Worm (Caenorhabditis elegans) whole organism, L1 larva: Measurements from ENCODE around the gene nhr-118.
A peak's percentile ranks its signal among the peaks of the same experiment; 100 is the strongest.

Experiments
- F16B12.6 ChIP-seq: fragments of 150-350 bp; optimal IDR thresholded peaks from 2 replicates; lab custom pipeline; 2014; ENCODE audit warnings: missing biosample characterization, missing genetic modification characterization
- blmp-1 ChIP-seq: fragments of 150-350 bp; optimal IDR thresholded peaks from 2 replicates; lab custom pipeline; 2014; ENCODE audit warnings: missing biosample characterization, missing genetic modification characterization
- ceh-8 ChIP-seq: fragments of 200-800 bp; sonication (Bioruptor generic); optimal IDR thresholded peaks from 2 replicates; lab custom pipeline; 2018; ENCODE audit warnings: mild to moderate bottlenecking, missing genetic modification characterization, moderate library complexity, missing compliant biosample characterization
- ces-1 ChIP-seq: fragments of 150-350 bp; optimal IDR thresholded peaks from 2 replicates; lab custom pipeline; 2014; ENCODE audit warnings: missing biosample characterization, missing genetic modification reagents, missing genetic modification characterization
- dpl-1 ChIP-seq, 3 experiments: fragments of 150-350 bp in 2 of 3; sonication (generic microtip) in 1 of 3; optimal IDR thresholded peaks; 2 replicates each; lab custom pipeline; 2014 to 2017; ENCODE audit warnings: missing biosample characterization in 3 of 3, missing genetic modification characterization in 3 of 3, missing genetic modification reagents in 3 of 3
- efl-1 ChIP-seq, 4 experiments: fragments of 150-350 bp; optimal IDR thresholded peaks in 3 of 4; peaks in 1 of 4; 1 replicate in 1 of 4; 2 replicates in 3 of 4; lab custom pipeline; 2014; ENCODE audit warnings: missing biosample characterization in 2 of 4, missing genetic modification characterization in 2 of 4, missing genetic modification reagents in 2 of 4
- egl-13 ChIP-seq: sonication (generic microtip); optimal IDR thresholded peaks from 2 replicates; lab custom pipeline; 2016; ENCODE audit warnings: missing genotype, missing genetic modification reagents, missing genetic modification characterization, missing compliant biosample characterization
- elt-2 ChIP-seq: sonication (generic microtip); optimal IDR thresholded peaks from 2 replicates; lab custom pipeline; 2016; ENCODE audit warnings: missing genetic modification characterization, mild to moderate bottlenecking, inconsistent platforms, missing compliant biosample characterization, missing genetic modification reagents
- fos-1 ChIP-seq: fragments of 150-350 bp; optimal IDR thresholded peaks from 2 replicates; lab custom pipeline; 2014; ENCODE audit warnings: missing biosample characterization, missing genetic modification characterization
- grh-1 ChIP-seq: fragments of 200-800 bp; sonication (Bioruptor generic); IDR thresholded peaks from 2 replicates; pipeline ENCODE4 v1.3.6; 2022; ENCODE audit warnings: missing genetic modification reagents, missing genetic modification characterization, missing compliant biosample characterization
- hlh-17 ChIP-seq: fragments of 200-800 bp; sonication (Bioruptor generic); optimal IDR thresholded peaks from 2 replicates; lab custom pipeline; 2018; ENCODE audit warnings: missing genetic modification characterization, mild to moderate bottlenecking, missing compliant biosample characterization, moderate library complexity, borderline replicate concordance
- hlh-4 ChIP-seq: sonication (generic microtip); optimal IDR thresholded peaks from 2 replicates; lab custom pipeline; 2016; ENCODE audit warnings: mild to moderate bottlenecking, missing genetic modification characterization, missing compliant biosample characterization
- hpl-2 ChIP-seq: fragments of 150-350 bp; optimal IDR thresholded peaks from 2 replicates; lab custom pipeline; 2014; ENCODE audit warnings: missing biosample characterization, missing genetic modification reagents, missing genetic modification characterization
- lin-14 ChIP-seq: fragments of 200-800 bp; sonication (Bioruptor generic); optimal IDR thresholded peaks from 2 replicates; lab custom pipeline; 2018; ENCODE audit warnings: mild to moderate bottlenecking, missing genetic modification characterization, moderate library complexity, missing compliant biosample characterization
- lin-15B ChIP-seq: fragments of 150-350 bp; sonication (generic microtip); optimal IDR thresholded peaks from 3 replicates; lab custom pipeline; 2014; ENCODE audit warnings: missing biosample characterization, missing genetic modification characterization
- lin-35 ChIP-seq, 2 experiments: fragments of 150-350 bp; optimal IDR thresholded peaks; 2 replicates each; lab custom pipeline; 2014; ENCODE audit warnings: missing biosample characterization in 2 of 2, missing genetic modification characterization in 2 of 2, missing genetic modification reagents in 2 of 2
- lir-3 ChIP-seq: sonication (generic microtip); optimal IDR thresholded peaks from 2 replicates; lab custom pipeline; 2016; ENCODE audit warnings: mild to moderate bottlenecking, missing genetic modification characterization, moderate library complexity, missing compliant biosample characterization; ENCODE audit not compliant: poor library complexity
- mdl-1 ChIP-seq, 2 experiments: fragments of 150-350 bp; optimal IDR thresholded peaks; 2 replicates each; lab custom pipeline; 2014 to 2017; ENCODE audit warnings: missing biosample characterization in 2 of 2, missing genetic modification characterization in 2 of 2, inconsistent platforms in 1 of 2
- nhr-11 ChIP-seq: fragments of 150-350 bp; optimal IDR thresholded peaks from 2 replicates; lab custom pipeline; 2014; ENCODE audit warnings: missing biosample characterization, missing genetic modification characterization
- nhr-12 ChIP-seq: sonication (generic microtip); optimal IDR thresholded peaks from 2 replicates; lab custom pipeline; 2017; ENCODE audit warnings: missing biosample characterization, missing genetic modification characterization
- nhr-19 ChIP-seq: fragments of 200-800 bp; sonication (Bioruptor generic); conservative IDR thresholded peaks from 2 replicates; pipeline ENCODE4 v1.3.6; 2022; ENCODE audit warnings: missing genetic modification characterization, missing compliant biosample characterization
- nhr-20 ChIP-seq: sonication (generic microtip); optimal IDR thresholded peaks from 2 replicates; lab custom pipeline; 2016; ENCODE audit warnings: mild to moderate bottlenecking, missing genetic modification characterization, missing compliant biosample characterization
- nhr-76 ChIP-seq: sonication (generic microtip); optimal IDR thresholded peaks from 2 replicates; lab custom pipeline; 2017; ENCODE audit warnings: missing biosample characterization, missing genetic modification characterization
- nhr-77 ChIP-seq: fragments of 150-350 bp; optimal IDR thresholded peaks from 2 replicates; lab custom pipeline; 2014; ENCODE audit warnings: missing biosample characterization, missing genetic modification characterization
- pax-3 ChIP-seq: fragments of 200-800 bp; sonication (Bioruptor generic); optimal IDR thresholded peaks from 2 replicates; lab custom pipeline; 2018; ENCODE audit warnings: mild to moderate bottlenecking, missing genetic modification characterization, moderate library complexity, missing compliant biosample characterization
- sptf-1 ChIP-seq: fragments of 150-350 bp; optimal IDR thresholded peaks from 2 replicates; lab custom pipeline; 2014; ENCODE audit warnings: missing biosample characterization, missing genetic modification characterization
- tlp-1 ChIP-seq: fragments of 150-350 bp; optimal IDR thresholded peaks from 2 replicates; lab custom pipeline; 2014; ENCODE audit warnings: missing biosample characterization, missing genetic modification characterization
- unc-130 ChIP-seq: fragments of 150-350 bp; optimal IDR thresholded peaks from 2 replicates; lab custom pipeline; 2017; ENCODE audit warnings: missing biosample characterization, missing genetic modification characterization, inconsistent platforms
- unc-62 ChIP-seq: fragments of 150-350 bp; optimal IDR thresholded peaks from 2 replicates; lab custom pipeline; 2014; ENCODE audit warnings: missing biosample characterization, missing genetic modification reagents, missing genetic modification characterization
- zag-1 ChIP-seq: fragments of 150-350 bp; optimal IDR thresholded peaks from 2 replicates; lab custom pipeline; 2014; ENCODE audit warnings: missing biosample characterization, missing genetic modification characterization
- zip-4 ChIP-seq: fragments of 200-800 bp; sonication (Bioruptor generic); optimal IDR thresholded peaks from 2 replicates; lab custom pipeline; 2018; ENCODE audit warnings: mild to moderate bottlenecking, missing genetic modification characterization, moderate library complexity, missing compliant biosample characterization

Gene nhr-118

DNA sequence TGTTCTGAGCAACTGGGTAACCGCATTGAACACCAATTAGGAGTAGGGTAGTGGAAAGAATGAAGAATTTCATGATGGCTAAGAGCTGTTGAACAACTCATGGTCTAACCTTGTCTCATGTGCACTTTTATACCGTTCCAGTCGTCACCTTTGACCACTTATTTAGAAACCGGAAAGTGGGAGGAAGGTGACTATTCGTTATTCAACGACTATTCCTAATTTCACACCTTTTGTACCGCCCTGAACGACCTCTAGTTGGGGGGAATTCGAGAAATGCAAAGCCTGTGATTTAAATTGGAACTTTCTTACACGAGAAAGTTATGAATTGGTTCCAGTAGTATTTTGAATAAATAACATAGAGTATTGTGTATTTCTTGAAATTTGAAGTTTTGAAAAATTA lies 22.0 kb downstream of the nhr-118 start, which contains the start of gene Y47D7A.12:
TSS of gene Y47D7A.12 (minus strand) at position 101 of the 400 bp plus-strand sequence.
- TF ChIP-seq grh-1 (GFP tag; lab: Robert Waterston, UW) = no peak
- no peak for TF ChIP-seq efl-1 (optimal IDR thresholded peaks at IDR 0.05; lab: Kevin White, UChicago)
- no peak for TF ChIP-seq efl-1 (GFP tag; optimal IDR thresholded peaks at IDR 0.05 in 1 of 2; lab: Kevin White, UChicago)
- TF ChIP-seq nhr-77 = no peak
- TF ChIP-seq ces-1 (GFP tag; lab: Kevin White, UChicago) = no peak
- no peak for TF ChIP-seq elt-2 (tag; lab: Kevin White, UChicago)
- no peak for TF ChIP-seq fos-1
- TF ChIP-seq hpl-2 (GFP tag; lab: Kevin White, UChicago) = no peak
- no peak for TF ChIP-seq lin-14 (GFP tag; lab: Kevin White, UChicago)
- no peak for TF ChIP-seq hlh-17 (GFP tag; lab: Kevin White, UChicago)
- TF ChIP-seq nhr-19 (GFP tag; lab: Robert Waterston, UW) = no peak
- TF ChIP-seq sptf-1 (tag; lab: Kevin White, UChicago) = no peak
- no peak for TF ChIP-seq unc-62 (GFP tag; lab: Kevin White, UChicago)
- TF ChIP-seq tlp-1 (tag; lab: Kevin White, UChicago) = no peak
- no peak for TF ChIP-seq hlh-4 (tag; lab: Kevin White, UChicago)
- TF ChIP-seq nhr-12 (tag; lab: Kevin White, UChicago) = no peak
- no peak for TF ChIP-seq lir-3
- TF ChIP-seq zag-1 = no peak
- no peak for TF ChIP-seq dpl-1 (GFP tag; optimal IDR thresholded peaks at IDR 0.05; lab: Kevin White, UChicago)
- no peak for TF ChIP-seq nhr-76
- TF ChIP-seq, all 84 proteins: peak for 0

DNA sequence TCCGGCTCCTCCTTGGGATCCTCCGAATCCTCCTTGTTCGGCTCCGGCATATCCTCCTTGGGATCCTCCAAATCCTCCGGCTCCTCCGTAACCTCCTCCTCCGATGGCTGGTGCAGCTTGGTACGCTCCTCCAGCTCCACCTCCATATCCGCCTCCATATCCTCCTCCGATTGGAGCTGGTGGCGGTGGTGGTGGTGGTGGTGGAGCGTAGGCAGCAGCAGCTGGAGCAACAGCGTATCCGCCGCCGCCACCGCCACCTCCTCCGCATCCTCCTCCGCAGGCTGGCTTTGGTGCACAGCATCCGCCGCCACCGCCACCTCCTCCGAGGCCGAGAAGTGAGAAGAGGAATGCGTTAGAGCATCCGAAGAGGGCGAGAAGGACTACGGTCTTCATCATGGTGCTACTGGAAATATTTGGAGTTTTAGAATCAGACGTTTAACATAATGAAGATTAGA lies 25.2 kb downstream of the nhr-118 start, which contains the start of gene Y47D7A.15:
TSS of gene Y47D7A.15 (minus strand) at position 405 of the 455 bp plus-strand sequence.
- TF ChIP-seq ceh-8 = peak; percentile 62
- no peak for TF ChIP-seq lin-15B (tag; lab: Kevin White, UChicago)
- no peak for TF ChIP-seq pax-3 (tag; lab: Kevin White, UChicago)
- no peak for TF ChIP-seq unc-130 (tag; lab: Kevin White, UChicago)
- TF ChIP-seq mdl-1 (tag; optimal IDR thresholded peaks at IDR 0.05; lab: Kevin White, UChicago) = no peak
- no peak for TF ChIP-seq egl-13 (tag; lab: Kevin White, UChicago)
- TF ChIP-seq, all 84 proteins: peak for 1

DNA sequence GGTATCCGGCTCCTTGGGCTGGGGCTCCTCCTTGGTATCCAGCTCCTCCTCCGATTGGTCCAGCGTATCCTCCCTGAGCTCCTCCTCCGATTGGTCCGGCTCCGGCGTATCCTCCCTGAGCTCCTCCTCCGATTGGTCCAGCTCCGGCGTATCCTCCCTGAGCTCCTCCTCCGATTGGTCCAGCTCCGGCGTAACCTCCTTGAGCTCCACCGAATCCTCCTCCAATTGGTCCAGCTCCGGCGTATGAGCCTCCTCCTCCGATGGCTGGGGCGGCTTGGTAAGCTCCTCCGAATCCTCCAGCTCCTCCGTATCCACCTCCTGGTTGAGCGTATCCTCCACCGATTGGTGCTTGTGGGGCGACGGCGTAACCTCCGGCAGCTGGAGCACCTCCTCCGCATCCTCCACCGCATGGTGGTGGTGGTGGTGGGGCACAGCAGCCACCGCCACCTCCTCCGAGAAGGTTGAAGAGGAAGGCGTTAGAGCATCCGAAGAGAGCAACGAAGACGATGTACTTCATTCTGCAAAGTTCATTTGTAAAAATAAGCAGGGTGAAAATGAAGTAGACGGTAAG lies 27.9 kb downstream of the nhr-118 start, which contains the start of gene Y47D7A.13:
TSS of gene Y47D7A.13 (minus strand) at position 517 of the 571 bp plus-strand sequence.
- TF ChIP-seq ceh-8 (peak; percentile 52), zip-4 (GFP tag; lab: Kevin White, UChicago) (no peak)

DNA sequence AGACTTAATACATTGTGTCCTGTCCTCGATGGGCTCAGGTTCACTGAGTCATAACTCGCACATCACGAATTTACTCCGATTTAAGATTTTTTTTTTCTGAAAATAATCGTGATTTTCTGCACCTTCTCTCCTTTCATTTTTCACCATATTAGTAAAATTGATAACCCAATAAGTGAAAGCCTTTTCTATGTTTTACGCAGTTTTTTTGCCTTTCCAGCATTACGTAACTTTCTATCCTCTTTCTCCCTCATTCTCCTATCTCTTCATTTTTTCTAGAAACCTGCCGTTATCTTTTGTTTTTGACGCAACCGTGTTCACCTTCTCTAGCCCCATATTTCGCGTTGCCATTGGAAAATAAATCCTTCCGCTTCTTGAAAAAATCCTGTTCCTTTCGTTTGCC lies 29.6 kb downstream of the nhr-118 start:
- peak; percentile 59 for TF ChIP-seq blmp-1 (tag; lab: Kevin White, UChicago)
- TF ChIP-seq nhr-11 (tag; lab: Kevin White, UChicago) = no peak
- TF ChIP-seq, all 84 proteins: peak for 1

DNA sequence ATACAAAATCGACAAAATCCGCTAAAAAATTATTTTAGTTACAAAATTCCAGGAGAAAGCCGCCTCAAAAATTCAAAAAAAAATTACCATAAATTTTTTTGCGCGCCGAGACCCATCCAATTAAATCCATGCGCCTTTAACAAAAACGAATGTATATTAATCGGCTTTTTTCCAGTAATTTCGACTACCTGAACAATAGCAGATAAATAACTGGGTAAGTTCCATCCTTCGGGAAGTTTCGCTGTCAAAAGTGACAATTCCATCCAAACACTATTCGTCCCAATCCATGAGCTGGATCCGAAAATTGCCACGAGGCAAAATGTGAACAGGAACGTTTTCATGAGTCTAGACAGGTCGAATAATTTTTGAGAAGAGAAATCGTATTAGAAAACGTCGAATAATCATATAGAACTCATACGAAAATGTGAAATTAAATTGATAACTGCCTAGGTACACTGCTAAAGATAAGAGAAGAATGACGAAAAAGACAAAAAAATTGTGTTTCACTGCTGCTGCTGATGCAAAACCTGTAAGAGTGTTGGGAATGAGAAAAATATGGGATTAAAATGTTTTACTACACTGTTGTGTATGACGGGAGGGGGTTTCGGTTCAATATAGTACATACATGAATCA lies 35.2 kb downstream of the nhr-118 start, which contains the start of gene rft-1:
TSS of gene rft-1 (minus strand) at position 475 of the 633 bp plus-strand sequence.
- TF ChIP-seq lin-35 (GFP tag; optimal IDR thresholded peaks at IDR 0.05; lab: Kevin White, UChicago) (peak in 1 of 2 experiments; percentile 21), nhr-20 (tag; lab: Kevin White, UChicago) (peak; percentile 23), F16B12.6 (tag; lab: Kevin White, UChicago) (no peak), efl-1 (optimal IDR thresholded peaks at IDR 0.05; lab: Kevin White, UChicago) (no peak), efl-1 (GFP tag; optimal IDR thresholded peaks at IDR 0.05 in 1 of 2; lab: Kevin White, UChicago) (peak in 1 of 2 experiments; percentile 88), blmp-1 (tag; lab: Kevin White, UChicago) (no peak)
